Worm (Caenorhabditis elegans) whole organism, L4 larva: ENCODE data around the gene flp-2.
A peak's percentile ranks its signal among the peaks of the same experiment; 100 is the strongest.

Experiments
- F10B5.3 ChIP-seq: sonication (generic microtip); optimal IDR thresholded peaks from 2 replicates; lab custom pipeline; 2016; ENCODE audit warnings: mild to moderate bottlenecking, missing genetic modification characterization, missing compliant biosample characterization
- F49E8.2 ChIP-seq: sonication (generic microtip); optimal IDR thresholded peaks from 2 replicates; lab custom pipeline; 2016; ENCODE audit warnings: missing compliant biosample characterization, mild to moderate bottlenecking, missing genetic modification characterization, borderline replicate concordance
- R02D3.7 ChIP-seq: fragments of 150-350 bp; sonication (generic microtip); optimal IDR thresholded peaks from 3 replicates; lab custom pipeline; 2014; ENCODE audit warnings: missing biosample characterization, missing genetic modification characterization
- T20F7.1 ChIP-seq: fragments of 200-800 bp; sonication (Bioruptor generic); optimal IDR thresholded peaks from 2 replicates; lab custom pipeline; 2018; ENCODE audit warnings: mild to moderate bottlenecking, missing genetic modification characterization, missing compliant biosample characterization
- Y48G9A.11 ChIP-seq: fragments of 200-800 bp; sonication (Bioruptor generic); IDR thresholded peaks from 2 replicates; pipeline ENCODE4 v1.3.6; 2022; ENCODE audit warnings: missing genetic modification reagents, missing genetic modification characterization, missing compliant biosample characterization
- Y75B8A.6 ChIP-seq: fragments of 200-800 bp; sonication (Bioruptor generic); IDR thresholded peaks from 2 replicates; pipeline ENCODE4 v1.3.6; 2022; ENCODE audit warnings: missing genetic modification reagents, missing genetic modification characterization, missing compliant biosample characterization
- aha-1 ChIP-seq: fragments of 150-350 bp; peaks from one replicate; lab custom pipeline; 2014; ENCODE audit warnings: missing biosample characterization, missing genetic modification characterization
- aly-2 ChIP-seq: sonication (generic microtip); optimal IDR thresholded peaks from 2 replicates; lab custom pipeline; 2018; ENCODE audit warnings: missing biosample characterization, missing genetic modification characterization
- ama-1 ChIP-seq: fragments of 150-350 bp; optimal IDR thresholded peaks from 2 replicates; lab custom pipeline; 2014; ENCODE audit warnings: inconsistent platforms, mixed read lengths
- arid-1 ChIP-seq: fragments of 200-800 bp; sonication (Bioruptor generic); conservative IDR thresholded peaks from 2 replicates; pipeline ENCODE4 v1.3.6; 2022; ENCODE audit warnings: missing genetic modification reagents, missing genetic modification characterization, missing compliant biosample characterization
- ceh-44 ChIP-seq: fragments of 200-800 bp; sonication (Bioruptor generic); IDR thresholded peaks from 2 replicates; pipeline ENCODE4 v1.3.6; 2022; ENCODE audit warnings: missing genetic modification reagents, missing genetic modification characterization, missing compliant biosample characterization
- cey-2 ChIP-seq: sonication (generic microtip); optimal IDR thresholded peaks from 3 replicates; lab custom pipeline; 2017; ENCODE audit warnings: missing genetic modification characterization, mild to moderate bottlenecking, missing compliant biosample characterization, antibody characterized with exemption, borderline replicate concordance; ENCODE audit not compliant: insufficient read depth
- ctbp-1 ChIP-seq: fragments of 200-800 bp; sonication (Bioruptor generic); IDR thresholded peaks from 2 replicates; pipeline ENCODE4 v1.3.6; 2022; ENCODE audit warnings: missing genetic modification reagents, missing genetic modification characterization, missing compliant biosample characterization
- daf-16 ChIP-seq, 3 experiments: sonication (generic microtip); optimal IDR thresholded peaks; 2 replicates each; lab custom pipeline; 2016 to 2017; ENCODE audit warnings: missing genetic modification characterization in 3 of 3, missing genetic modification reagents in 3 of 3, mild to moderate bottlenecking in 2 of 3, missing compliant biosample characterization in 2 of 3, missing biosample characterization in 1 of 3, moderate library complexity in 1 of 3
- dmd-6 ChIP-seq: fragments of 200-800 bp; sonication (Bioruptor generic); IDR thresholded peaks from 2 replicates; pipeline ENCODE4 v1.3.6; 2022; ENCODE audit warnings: missing genetic modification reagents, missing genetic modification characterization, missing compliant biosample characterization
- dmd-8 ChIP-seq: fragments of 200-800 bp; sonication (Bioruptor generic); IDR thresholded peaks from 2 replicates; pipeline ENCODE4 v1.3.6; 2022; ENCODE audit warnings: missing genetic modification characterization, missing compliant biosample characterization
- duxl-1 ChIP-seq: sonication (generic microtip); optimal IDR thresholded peaks from 2 replicates; lab custom pipeline; 2016; ENCODE audit warnings: mild to moderate bottlenecking, missing genetic modification characterization, moderate library complexity, missing compliant biosample characterization; ENCODE audit not compliant: poor library complexity
- dve-1 ChIP-seq: sonication (generic microtip); optimal IDR thresholded peaks from 2 replicates; lab custom pipeline; 2017; ENCODE audit warnings: antibody characterized with exemption, mild to moderate bottlenecking, missing genetic modification characterization, missing compliant biosample characterization; ENCODE audit not compliant: insufficient read depth
- fkh-10 ChIP-seq: fragments of 150-350 bp; optimal IDR thresholded peaks from 2 replicates; lab custom pipeline; 2014; ENCODE audit warnings: missing biosample characterization, missing genetic modification reagents, missing genetic modification characterization
- fos-1 ChIP-seq: fragments of 150-350 bp; optimal IDR thresholded peaks from 2 replicates; lab custom pipeline; 2014; ENCODE audit warnings: missing biosample characterization, missing genetic modification characterization
- hlh-11 ChIP-seq: fragments of 200-800 bp; sonication (Bioruptor generic); optimal IDR thresholded peaks from 2 replicates; lab custom pipeline; 2018; ENCODE audit warnings: mild to moderate bottlenecking, missing genetic modification characterization, missing compliant biosample characterization
- lin-39 ChIP-seq: fragments of 150-350 bp; optimal IDR thresholded peaks from 2 replicates; lab custom pipeline; 2014; ENCODE audit warnings: missing biosample characterization, missing genetic modification reagents, missing genetic modification characterization
- lir-3 ChIP-seq: sonication (generic microtip); optimal IDR thresholded peaks from 2 replicates; lab custom pipeline; 2016; ENCODE audit warnings: mild to moderate bottlenecking, missing genetic modification characterization, missing compliant biosample characterization
- lsy-2 ChIP-seq, 2 experiments: fragments of 150-350 bp in 1 of 2; sonication (generic microtip) in 1 of 2; optimal IDR thresholded peaks; 2 replicates each; lab custom pipeline; 2014 to 2017; ENCODE audit warnings: missing biosample characterization in 2 of 2, missing genetic modification characterization in 2 of 2
- mxl-2 ChIP-seq: fragments of 200-800 bp; sonication (Bioruptor generic); conservative IDR thresholded peaks from 2 replicates; pipeline ENCODE4 v1.3.6; 2022; ENCODE audit warnings: missing genetic modification reagents, missing genetic modification characterization, missing compliant biosample characterization
- mxl-3 ChIP-seq: fragments of 200-800 bp; sonication (Bioruptor generic); optimal IDR thresholded peaks from 2 replicates; lab custom pipeline; 2018; ENCODE audit warnings: mild to moderate bottlenecking, missing genetic modification characterization, missing compliant biosample characterization
- nhr-102 ChIP-seq: sonication (generic microtip); optimal IDR thresholded peaks from 2 replicates; lab custom pipeline; 2016; ENCODE audit warnings: mild to moderate bottlenecking, missing genetic modification characterization, moderate library complexity, missing compliant biosample characterization
- nhr-25 ChIP-seq: sonication (generic microtip); optimal IDR thresholded peaks from 2 replicates; lab custom pipeline; 2017; ENCODE audit warnings: missing genetic modification characterization, mild to moderate bottlenecking, missing compliant biosample characterization, antibody characterized with exemption, moderate library complexity, borderline replicate concordance; ENCODE audit not compliant: insufficient read depth
- nhr-76 ChIP-seq: fragments of 150-350 bp; optimal IDR thresholded peaks from 2 replicates; lab custom pipeline; 2014; ENCODE audit warnings: missing biosample characterization, missing genetic modification characterization
- rbr-2 ChIP-seq: sonication (generic microtip); optimal IDR thresholded peaks from 2 replicates; lab custom pipeline; 2016; ENCODE audit warnings: missing genotype, missing genetic modification characterization, missing compliant biosample characterization
- saeg-2 ChIP-seq: fragments of 200-800 bp; sonication (Bioruptor generic); IDR thresholded peaks from 2 replicates; pipeline ENCODE4 v1.3.6; 2022; ENCODE audit warnings: missing genetic modification reagents, missing genetic modification characterization, missing compliant biosample characterization
- unc-39 ChIP-seq: sonication (generic microtip); optimal IDR thresholded peaks from 2 replicates; lab custom pipeline; 2017; ENCODE audit warnings: missing biosample characterization, missing genetic modification characterization
- zfp-2 ChIP-seq: sonication (generic microtip); optimal IDR thresholded peaks from 2 replicates; lab custom pipeline; 2016; ENCODE audit warnings: mild to moderate bottlenecking, missing genetic modification characterization, missing compliant biosample characterization

Gene flp-2

ce11 chrX:10069692-10070091 is 25.4 kb downstream of the flp-2 start, which contains the start of gene mlck-1:
mlck-1 (minus strand) TSS chrX:10069792.
- TF ChIP-seq mxl-2 (GFP tag; lab: Robert Waterston, UW) (no peak), Y48G9A.11 (GFP tag; lab: Robert Waterston, UW) (no peak), rbr-2 (tag; lab: Kevin White, UChicago) (no peak), nhr-102 (tag; lab: Kevin White, UChicago) (no peak), fkh-10 (GFP tag; lab: Kevin White, UChicago) (no peak), lin-39 (tag; lab: Kevin White, UChicago) (no peak), cey-2 (no peak), ama-1 (lab: Kevin White, UChicago) (no peak), ceh-44 (GFP tag; lab: Robert Waterston, UW) (no peak), dmd-8 (GFP tag; lab: Robert Waterston, UW) (no peak), saeg-2 (GFP tag; lab: Robert Waterston, UW) (no peak)

ce11 chrX:10068468-10068867 is 26.6 kb downstream of the flp-2 start:
- TF ChIP-seq ama-1 (lab: Kevin White, UChicago) (no peak), duxl-1 (tag; lab: Kevin White, UChicago) (no peak), unc-39 (tag; lab: Kevin White, UChicago) (no peak), nhr-76 (tag; lab: Kevin White, UChicago) (no peak), daf-16 (GFP tag; optimal IDR thresholded peaks at IDR 0.05; lab: Kevin White, UChicago) (peak in 1 of 2 experiments; percentile 67), daf-16 (tag; optimal IDR thresholded peaks at IDR 0.05; lab: Kevin White, UChicago) (no peak), hlh-11 (tag; lab: Kevin White, UChicago) (peak; percentile 59)

ce11 chrX:10060475-10061011 is 34.5 kb downstream of the flp-2 start, which contains the start of gene ZC373.3:
ZC373.3 (plus strand) TSS chrX:10060525.
- TF ChIP-seq nhr-25 (tag; lab: Kevin White, UChicago): no peak
- TF ChIP-seq aha-1 (tag; lab: Kevin White, UChicago): peak; percentile 94
- TF ChIP-seq, all 104 proteins: peak for 1

- TF ChIP-seq R02D3.7 (tag; lab: Kevin White, UChicago): no peak
- TF ChIP-seq mxl-2 (GFP tag; lab: Robert Waterston, UW): no peak
- TF ChIP-seq fos-1 (tag; lab: Kevin White, UChicago): no peak
- TF ChIP-seq ctbp-1: no peak
- no peak for TF ChIP-seq arid-1 (GFP tag; lab: Robert Waterston, UW)
- TF ChIP-seq zfp-2 (tag; lab: Kevin White, UChicago): no peak
- TF ChIP-seq Y75B8A.6 (GFP tag; lab: Robert Waterston, UW): no peak
- TF ChIP-seq aly-2 (tag; lab: Kevin White, UChicago): no peak
- TF ChIP-seq, all 104 proteins: peak for 0
Measured at ce11 chrX:10058332-10058731, 36.7 kb downstream of the flp-2 start, which contains the start of gene ZC373.2. ZC373.2 (minus strand) TSS chrX:10058432.

ce11 chrX:10054410-10054800 is 40.6 kb downstream of the flp-2 start:
- peak; percentile 13 for TF ChIP-seq aha-1 (tag; lab: Kevin White, UChicago)
- TF ChIP-seq mxl-3: peak; percentile 65
- peak; percentile 2 for TF ChIP-seq nhr-102 (tag; lab: Kevin White, UChicago)
- TF ChIP-seq T20F7.1: peak; percentile 18
- peak; percentile 55 for TF ChIP-seq dmd-6 (GFP tag; lab: Robert Waterston, UW)
- TF ChIP-seq lsy-2 (tag; optimal IDR thresholded peaks at IDR 0.05; lab: Kevin White, UChicago): peak in 1 of 2 experiments; percentile 16
- TF ChIP-seq F49E8.2 (tag; lab: Kevin White, UChicago): no peak
- TF ChIP-seq lir-3 (tag; lab: Kevin White, UChicago): no peak
- TF ChIP-seq F10B5.3 (tag; lab: Kevin White, UChicago): no peak
- TF ChIP-seq dve-1 (tag; lab: Kevin White, UChicago): peak; percentile 25
